Fruit fly (Drosophila melanogaster): ENCODE data around the gene sowah.

sowah gene

DNA sequence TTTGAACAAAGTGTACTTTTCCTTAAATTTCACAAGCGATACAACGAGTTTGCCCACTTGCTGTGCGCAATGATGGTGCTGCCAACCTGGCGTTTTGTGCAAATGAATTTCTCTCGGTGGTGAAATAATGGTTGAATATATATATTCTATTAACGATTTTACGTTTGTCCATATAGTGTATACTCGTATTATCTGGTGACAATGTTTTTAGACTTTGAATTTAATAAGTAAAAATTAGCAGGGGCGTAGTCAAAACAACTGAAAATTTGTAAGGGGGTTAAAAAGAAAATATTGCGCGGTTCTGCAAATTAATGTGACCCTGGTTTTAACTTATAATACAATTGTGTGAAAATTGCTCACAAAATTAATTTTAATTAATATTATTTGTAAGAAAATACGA is 48.4 kb downstream of the sowah start, which contains the start of the genes ver and Gcn5 (continued):
- TF ChIP-seq dati (GFP tag; IDR thresholded peaks at IDR 0.05), result peak; percentile 79
- peak; percentile 63; the same call in 1 of the 3 replicates for TF ChIP-seq z (GFP tag; IDR thresholded peaks at IDR 0.05)
- TF ChIP-seq CG9797 (GFP tag; optimal IDR thresholded peaks at IDR 0.05), result peak; percentile 67
- peak; percentile 96 for TF ChIP-seq row (GFP tag; IDR thresholded peaks at IDR 0.05)
- peak; percentile 77 for TF ChIP-seq cas (GFP tag; IDR thresholded peaks at IDR 0.05)
- TF ChIP-seq Hand (GFP tag; optimal IDR thresholded peaks at IDR 0.05), result peak; percentile 70
- TF ChIP-seq CG10366 (GFP tag; IDR thresholded peaks at IDR 0.05), result peak; percentile 95
- peak; percentile 77 for TF ChIP-seq fu2 (GFP tag; optimal IDR thresholded peaks at IDR 0.05)
- TF ChIP-seq dysf (GFP tag; IDR thresholded peaks at IDR 0.05), result peak; percentile 95
- peak; percentile 89 for TF ChIP-seq Fer1 (GFP tag; optimal IDR thresholded peaks at IDR 0.05)
- peak; percentile 77 for TF ChIP-seq Spps (tag; optimal IDR thresholded peaks at IDR 0.05)
- peak; percentile 93 for TF ChIP-seq al (GFP tag; IDR thresholded peaks at IDR 0.05)
- peak; percentile 95 for TF ChIP-seq slbo (GFP tag; IDR thresholded peaks at IDR 0.05)
- peak; percentile 91 for TF ChIP-seq fd96Cb (tag; optimal IDR thresholded peaks at IDR 0.05)
- TF ChIP-seq stc (GFP tag; IDR thresholded peaks at IDR 0.05), result peak; percentile 93
- TF ChIP-seq CG14860 (GFP tag; IDR thresholded peaks at IDR 0.05; ENCODE audit: partially characterized antibody), result no peak
- peak; percentile 88 for TF ChIP-seq CG5953 (GFP tag; IDR thresholded peaks at IDR 0.05)
- TF ChIP-seq tin (GFP tag; optimal IDR thresholded peaks at IDR 0.05), result peak; percentile 86
- TF ChIP-seq tx (GFP tag; optimal IDR thresholded peaks at IDR 0.05), result peak; percentile 83
- no peak for TF ChIP-seq abd-A (tag; optimal IDR thresholded peaks at IDR 0.05)
- no peak for TF ChIP-seq hbn (GFP tag; IDR thresholded peaks at IDR 0.05; ENCODE audit: partially characterized antibody)
- TF ChIP-seq Vsx1 (GFP tag; optimal IDR thresholded peaks at IDR 0.05), result no peak
- peak; percentile 89 for TF ChIP-seq Atf6 (GFP tag; IDR thresholded peaks at IDR 0.05)
- peak; percentile 95 for TF ChIP-seq Ptx1 (GFP tag; IDR thresholded peaks at IDR 0.05)
- TF ChIP-seq CG13296 (GFP tag; optimal IDR thresholded peaks at IDR 0.05), result peak; percentile 92
- TF ChIP-seq ems (GFP tag; optimal IDR thresholded peaks at IDR 0.05), result peak; percentile 90
- TF ChIP-seq CG15601 (tag; optimal IDR thresholded peaks at IDR 0.05), result peak; percentile 87
- peak; percentile 94 for TF ChIP-seq CG34422 (GFP tag; IDR thresholded peaks at IDR 0.05)
- TF ChIP-seq CG11456 (GFP tag; IDR thresholded peaks at IDR 0.05), result peak; percentile 93
- TF ChIP-seq toy (GFP tag; IDR thresholded peaks at IDR 0.05), result peak; percentile 69; the same call in 1 of the 2 replicates
- peak; percentile 80 for TF ChIP-seq CG12071 (GFP tag; optimal IDR thresholded peaks at IDR 0.05)
- peak; percentile 92 for TF ChIP-seq CG2712 (tag; optimal IDR thresholded peaks at IDR 0.05)
- peak; percentile 81 for TF ChIP-seq CG10543 (GFP tag; optimal IDR thresholded peaks at IDR 0.05)
- peak; percentile 58 for TF ChIP-seq Dp (GFP tag; optimal IDR thresholded peaks at IDR 0.05)
- peak; percentile 24 for TF ChIP-seq CG11398 (GFP tag; optimal IDR thresholded peaks at IDR 0.05)
- peak; percentile 85 for TF ChIP-seq CG18011 (GFP tag; optimal IDR thresholded peaks at IDR 0.05)
- no peak for TF ChIP-seq CkIIα-i1 (GFP tag; IDR thresholded peaks at IDR 0.05)
- peak; percentile 88 for TF ChIP-seq CG17385 (GFP tag; optimal IDR thresholded peaks at IDR 0.05)
- TF ChIP-seq pum (GFP tag; optimal IDR thresholded peaks at IDR 0.05), result peak; percentile 85
- peak; percentile 74 for TF ChIP-seq CG8281 (tag; optimal IDR thresholded peaks at IDR 0.05)
- peak; percentile 87 for TF ChIP-seq CG10979 (tag; optimal IDR thresholded peaks at IDR 0.05)
- peak; percentile 73 for TF ChIP-seq twi (tag; optimal IDR thresholded peaks at IDR 0.05)
- no peak for TF ChIP-seq pros (GFP tag; optimal IDR thresholded peaks at IDR 0.05)
- peak; percentile 92 for TF ChIP-seq Hsf (GFP tag; optimal IDR thresholded peaks at IDR 0.05)
- peak; percentile 87 for TF ChIP-seq cwo (GFP tag; optimal IDR thresholded peaks at IDR 0.05)
- peak; percentile 95 for TF ChIP-seq Rfx (GFP tag; IDR thresholded peaks at IDR 0.05)
- peak; percentile 73 for TF ChIP-seq eyg (GFP tag; optimal IDR thresholded peaks at IDR 0.05)
- peak; percentile 91 for TF ChIP-seq ase (GFP tag; IDR thresholded peaks at IDR 0.05)
- no peak for TF ChIP-seq fru (optimal IDR thresholded peaks at IDR 0.05)
- TF ChIP-seq CG15269 (tag; optimal IDR thresholded peaks at IDR 0.05), result peak; percentile 95
- peak; percentile 88 for TF ChIP-seq pho (GFP tag; optimal IDR thresholded peaks at IDR 0.05)
- TF ChIP-seq CG17186 (GFP tag; optimal IDR thresholded peaks at IDR 0.05), result peak; percentile 78
